Worm (Caenorhabditis elegans) whole organism, mixed stage, embryonic: ENCODE data around the gene M18.3.

ENCODE experiments used
- bed-3 ChIP-seq: fragments of 200-800 bp; sonication (Bioruptor generic); optimal IDR thresholded peaks from 3 replicates; lab custom pipeline; 2018; ENCODE audit warnings: mild to moderate bottlenecking, missing genetic modification characterization, moderate library complexity, missing compliant biosample characterization
- ceh-43 ChIP-seq: fragments of 200-800 bp; sonication (Bioruptor generic); optimal IDR thresholded peaks from 2 replicates; lab custom pipeline; 2018; ENCODE audit warnings: mild to moderate bottlenecking, missing genetic modification characterization, moderate library complexity, missing compliant biosample characterization
- cnd-1 ChIP-seq: fragments of 200-800 bp; sonication (Bioruptor generic); optimal IDR thresholded peaks from 2 replicates; lab custom pipeline; 2018; ENCODE audit warnings: mild to moderate bottlenecking, missing genetic modification characterization, missing compliant biosample characterization
- elt-3 ChIP-seq: fragments of 150-350 bp; optimal IDR thresholded peaks from 2 replicates; lab custom pipeline; 2014; ENCODE audit warnings: missing biosample characterization, missing genetic modification characterization
- lin-13 ChIP-seq: fragments of 150-350 bp; optimal IDR thresholded peaks from 2 replicates; lab custom pipeline; 2014; ENCODE audit warnings: missing biosample characterization, missing genetic modification characterization
- lin-32 ChIP-seq: fragments of 200-800 bp; sonication (Bioruptor generic); optimal IDR thresholded peaks from 2 replicates; lab custom pipeline; 2018; ENCODE audit warnings: mild to moderate bottlenecking, missing genetic modification characterization, missing compliant biosample characterization
- nhr-12 ChIP-seq: fragments of 150-350 bp; optimal IDR thresholded peaks from 2 replicates; lab custom pipeline; 2014; ENCODE audit warnings: missing biosample characterization, missing genetic modification characterization
- nhr-2 ChIP-seq: fragments of 150-350 bp; optimal IDR thresholded peaks from 2 replicates; lab custom pipeline; 2014; ENCODE audit warnings: missing biosample characterization, missing genetic modification characterization
- nhr-237 ChIP-seq: fragments of 150-350 bp; optimal IDR thresholded peaks from 2 replicates; lab custom pipeline; 2014; ENCODE audit warnings: missing biosample characterization, missing genetic modification characterization
- nhr-28 ChIP-seq: fragments of 150-350 bp; optimal IDR thresholded peaks from 2 replicates; lab custom pipeline; 2014; ENCODE audit warnings: missing biosample characterization, missing genetic modification characterization
- sem-2 ChIP-seq: fragments of 200-800 bp; sonication (Bioruptor generic); optimal IDR thresholded peaks from 2 replicates; lab custom pipeline; 2018; ENCODE audit warnings: mild to moderate bottlenecking, missing genetic modification characterization, missing compliant biosample characterization
- unc-62 ChIP-seq: fragments of 150-350 bp; optimal IDR thresholded peaks from 2 replicates; lab custom pipeline; 2014; ENCODE audit warnings: missing biosample characterization, missing genetic modification reagents, missing genetic modification characterization
- zip-8 ChIP-seq: fragments of 150-350 bp; optimal IDR thresholded peaks from 2 replicates; lab custom pipeline; 2014; ENCODE audit warnings: missing biosample characterization, missing genetic modification characterization

DNA sequence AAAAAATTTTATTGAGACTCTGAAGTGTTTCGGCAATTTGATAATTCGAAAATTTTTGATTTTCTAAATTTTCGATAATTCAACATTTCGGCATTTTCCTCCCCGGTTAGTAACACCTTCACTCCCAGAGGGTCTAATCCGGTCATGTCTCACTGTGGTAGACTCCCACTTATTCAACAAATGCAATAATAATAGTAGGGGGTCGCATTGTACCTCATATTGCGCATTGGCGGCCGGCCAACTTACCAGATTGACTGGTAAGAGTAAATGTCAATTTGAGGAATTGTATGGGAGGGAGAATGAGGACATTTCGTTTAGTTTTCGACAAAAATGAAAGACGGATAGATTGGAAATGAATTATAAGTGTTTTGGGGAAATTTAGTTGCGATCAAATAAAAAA is 28.1 kb downstream of the M18.3 start:
- TF ChIP-seq ceh-43 (GFP tag; lab: Kevin White, UChicago) (no peak), lin-13 (tag; lab: Kevin White, UChicago) (no peak), cnd-1 (tag; lab: Kevin White, UChicago) (no peak), nhr-28 (tag; lab: Kevin White, UChicago) (no peak), nhr-2 (tag; lab: Kevin White, UChicago) (peak; percentile 91), elt-3 (tag; lab: Kevin White, UChicago) (no peak), lin-32 (GFP tag; lab: Kevin White, UChicago) (no peak), bed-3 (GFP tag; lab: Kevin White, UChicago) (no peak), sem-2 (GFP tag; lab: Kevin White, UChicago) (no peak), zip-8 (no peak), nhr-237 (tag; lab: Kevin White, UChicago) (no peak), nhr-12 (tag; lab: Kevin White, UChicago) (no peak), unc-62 (no peak)
